Worm (Caenorhabditis elegans) whole organism, L2 larva: Measurements from ENCODE around the gene sdz-15.

Experiments
- aly-2 ChIP-seq: fragments of 150-350 bp; optimal IDR thresholded peaks from 2 replicates; lab custom pipeline; 2014; ENCODE audit warnings: missing biosample characterization, missing genetic modification characterization
- ama-1 ChIP-seq: fragments of 150-350 bp; optimal IDR thresholded peaks from 2 replicates; lab custom pipeline; 2018; ENCODE audit warnings: inconsistent platforms
- egl-27 ChIP-seq: sonication (generic microtip); optimal IDR thresholded peaks from 3 replicates; lab custom pipeline; 2017; ENCODE audit warnings: missing biosample characterization, missing genetic modification reagents, missing genetic modification characterization
- gmeb-1 ChIP-seq: fragments of 150-350 bp; optimal IDR thresholded peaks from 2 replicates; lab custom pipeline; 2014; ENCODE audit warnings: missing biosample characterization, missing genetic modification characterization
- mbf-1 ChIP-seq: sonication (generic microtip); optimal IDR thresholded peaks from 2 replicates; lab custom pipeline; 2017; ENCODE audit warnings: missing biosample characterization, missing genetic modification characterization
- unc-62 ChIP-seq: fragments of 150-350 bp; optimal IDR thresholded peaks from 2 replicates; lab custom pipeline; 2014; ENCODE audit warnings: missing biosample characterization, missing genetic modification reagents, missing genetic modification characterization
- zag-1 ChIP-seq: fragments of 150-350 bp; optimal IDR thresholded peaks from 2 replicates; lab custom pipeline; 2014; ENCODE audit warnings: missing biosample characterization, missing genetic modification characterization
- ztf-4 ChIP-seq: fragments of 150-350 bp; optimal IDR thresholded peaks from 2 replicates; lab custom pipeline; 2014; ENCODE audit warnings: missing biosample characterization, missing genetic modification characterization

DNA sequence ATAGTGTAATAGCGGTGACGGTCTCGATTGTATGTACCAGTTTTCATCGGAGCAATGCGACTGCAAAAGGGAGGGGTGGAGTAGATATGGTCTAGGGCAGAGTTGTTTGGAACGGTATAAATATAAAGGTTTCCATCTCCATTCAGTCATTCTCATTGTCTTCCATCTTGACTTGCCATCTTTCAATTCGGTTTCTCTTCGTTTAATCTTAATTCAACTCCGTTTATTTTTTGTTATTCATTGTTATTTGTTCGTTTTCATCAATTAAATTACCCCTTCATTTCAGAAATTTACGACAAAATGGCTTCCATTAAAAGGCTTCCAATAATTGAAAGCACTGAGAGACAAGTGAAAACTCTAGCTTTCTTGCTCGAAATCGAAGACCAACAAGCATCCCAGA is 32.8 kb downstream of the sdz-15 start, which contains the start of gene C09E7.11:
- TF ChIP-seq ztf-4 (tag; lab: Kevin White, UChicago) (no peak), unc-62 (GFP tag; lab: Kevin White, UChicago) (no peak), egl-27 (no peak), gmeb-1 (tag; lab: Kevin White, UChicago) (no peak), zag-1 (tag; lab: Kevin White, UChicago) (no peak), aly-2 (tag; lab: Kevin White, UChicago) (no peak), ama-1 (lab: Kevin White, UChicago) (no peak), mbf-1 (tag; lab: Kevin White, UChicago) (no peak)
